Fruit fly (Drosophila melanogaster): ENCODE data around the gene jvl.

The jvl gene

DNA sequence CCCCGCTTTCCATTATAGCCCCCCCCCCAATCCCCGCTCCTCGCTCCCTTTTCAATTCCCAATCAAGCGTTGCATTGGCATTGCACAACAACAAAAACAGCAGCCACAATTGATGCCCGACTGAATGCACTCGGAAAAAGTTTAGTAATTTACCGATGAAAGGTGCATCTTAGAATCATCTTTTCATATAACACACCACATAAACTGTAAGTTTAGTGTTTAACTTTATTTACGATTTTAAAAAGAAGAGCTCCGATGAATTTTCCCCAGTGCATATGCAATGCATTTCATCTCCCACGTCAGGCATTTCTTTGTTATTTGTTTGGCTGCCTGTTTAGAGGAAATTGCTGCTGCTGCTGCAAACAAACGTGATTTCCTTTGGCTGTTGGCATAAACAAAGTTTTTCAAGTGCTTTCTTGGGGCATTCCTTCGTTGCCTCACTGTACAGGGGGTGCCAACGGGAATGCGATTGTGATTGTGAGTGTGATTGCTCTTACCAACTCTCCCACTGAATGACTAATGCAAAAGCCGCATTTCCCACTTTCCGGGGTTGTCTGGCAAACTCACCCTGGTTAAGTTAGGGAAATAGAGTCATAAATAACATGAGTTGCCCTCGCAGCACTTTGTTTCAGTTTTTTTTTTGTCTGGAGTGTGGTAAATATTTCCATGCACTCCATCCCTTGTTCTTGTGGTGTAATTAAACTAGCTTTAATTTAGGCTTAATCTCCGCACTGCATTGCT is 49.0 kb upstream of the jvl start (continued):
- peak; percentile 89 for TF ChIP-seq CG10979 (tag; optimal IDR thresholded peaks at IDR 0.05)
- TF ChIP-seq CG1233 (GFP tag; optimal IDR thresholded peaks at IDR 0.05) = peak; percentile 60
- peak; percentile 88 for TF ChIP-seq Xrp1 (GFP tag; IDR thresholded peaks at IDR 0.05)
- peak; percentile 78 for TF ChIP-seq onecut (GFP tag; IDR thresholded peaks at IDR 0.05)
- TF ChIP-seq CG1603 (tag; optimal IDR thresholded peaks at IDR 0.05) = peak; percentile 89
- TF ChIP-seq dmrt99B (tag; optimal IDR thresholded peaks at IDR 0.05) = peak; percentile 74
- peak; percentile 68 for TF ChIP-seq az2 (GFP tag; optimal IDR thresholded peaks at IDR 0.05)
- TF ChIP-seq NK7.1 (GFP tag; optimal IDR thresholded peaks at IDR 0.05) = peak; percentile 36
- no peak for TF ChIP-seq gsb (GFP tag; IDR thresholded peaks at IDR 0.05)
- TF ChIP-seq pita (GFP tag; optimal IDR thresholded peaks at IDR 0.05) = no peak
- TF ChIP-seq gsb-n (tag; optimal IDR thresholded peaks at IDR 0.05) = peak; percentile 82
- peak; percentile 89 for TF ChIP-seq CG2712 (tag; optimal IDR thresholded peaks at IDR 0.05)
- peak; percentile 60 for TF ChIP-seq Atf-2 (GFP tag; optimal IDR thresholded peaks at IDR 0.05)
- TF ChIP-seq CG11696 (GFP tag; IDR thresholded peaks at IDR 0.05) = no peak
- TF ChIP-seq sim (GFP tag; IDR thresholded peaks at IDR 0.05) = 0 out of 2 replicates have a peak, but pooled peaks have one; percentile 19
- TF ChIP-seq CG2199 (GFP tag; IDR thresholded peaks at IDR 0.05) = peak; percentile 78; the same call in 2 of the 3 replicates
- TF ChIP-seq unpg (GFP tag; optimal IDR thresholded peaks at IDR 0.05) = peak; percentile 72
- TF ChIP-seq ATbp (GFP tag; optimal IDR thresholded peaks at IDR 0.05) = peak; percentile 74
- TF ChIP-seq chinmo (GFP tag; IDR thresholded peaks at IDR 0.05; ENCODE audit: partially characterized antibody) = no peak
- peak; percentile 86 for TF ChIP-seq crol (GFP tag; IDR thresholded peaks at IDR 0.05)
- no peak for TF ChIP-seq yki (optimal IDR thresholded peaks at IDR 0.05)
- no peak for TF ChIP-seq CG9932 (GFP tag; IDR thresholded peaks at IDR 0.05)
- TF ChIP-seq CG8765 (GFP tag; IDR thresholded peaks at IDR 0.05) = peak; percentile 32; the same call in 1 of the 2 replicates
- TF ChIP-seq chn (GFP tag; optimal IDR thresholded peaks at IDR 0.05) = peak; percentile 72
- TF ChIP-seq CG13424 (tag; optimal IDR thresholded peaks at IDR 0.05) = peak; percentile 58
- TF ChIP-seq Oaz (GFP tag; IDR thresholded peaks at IDR 0.05) = no peak
- TF ChIP-seq CG30431 (GFP tag; optimal IDR thresholded peaks at IDR 0.05) = peak; percentile 53
- peak; percentile 54 for TF ChIP-seq CG12104 (GFP tag; optimal IDR thresholded peaks at IDR 0.05)
- no peak for TF ChIP-seq HLHmδ (GFP tag; optimal IDR thresholded peaks at IDR 0.05)
- TF ChIP-seq D (optimal IDR thresholded peaks at IDR 0.05) = no peak
- TF ChIP-seq D (GFP tag; optimal IDR thresholded peaks at IDR 0.05) = peak; percentile 80
- TF ChIP-seq gem (tag; optimal IDR thresholded peaks at IDR 0.05) = peak; percentile 82
- TF ChIP-seq luna (GFP tag; optimal IDR thresholded peaks at IDR 0.05) = no peak
- peak; percentile 41; the same call in 1 of the 2 replicates for TF ChIP-seq sens-2 (GFP tag; IDR thresholded peaks at IDR 0.05)
- peak; percentile 87 for TF ChIP-seq CG17829 (tag; optimal IDR thresholded peaks at IDR 0.05)
- peak; percentile 45 for TF ChIP-seq twi (tag; optimal IDR thresholded peaks at IDR 0.05)
- peak; percentile 61 for TF ChIP-seq ewg (GFP tag; optimal IDR thresholded peaks at IDR 0.05)
- peak; percentile 46; the same call in 1 of the 2 replicates for TF ChIP-seq CG32767 (GFP tag; IDR thresholded peaks at IDR 0.05)
- TF ChIP-seq tgo (GFP tag; IDR thresholded peaks at IDR 0.05) = peak; percentile 56
- no peak for TF ChIP-seq HmgD (GFP tag; optimal IDR thresholded peaks at IDR 0.05)
- peak; percentile 75 for TF ChIP-seq CG9727 (GFP tag; optimal IDR thresholded peaks at IDR 0.05)
- peak; percentile 78 for TF ChIP-seq D19A (tag; optimal IDR thresholded peaks at IDR 0.05)
- TF ChIP-seq Blimp-1 (GFP tag; optimal IDR thresholded peaks at IDR 0.05) = peak; percentile 86
- no peak for TF ChIP-seq Trl (optimal IDR thresholded peaks at IDR 0.05)
- TF ChIP-seq Trl (GFP tag; optimal IDR thresholded peaks at IDR 0.05) = peak; percentile 54
- peak; percentile 69 for TF ChIP-seq Antp (GFP tag; optimal IDR thresholded peaks at IDR 0.05)
- TF ChIP-seq CG8089 (GFP tag; optimal IDR thresholded peaks at IDR 0.05) = peak; percentile 58
- TF ChIP-seq ranshi (GFP tag; IDR thresholded peaks at IDR 0.05) = peak; percentile 69; the same call in 1 of the 2 replicates
- no peak for TF ChIP-seq Fer2 (tag; optimal IDR thresholded peaks at IDR 0.05)
- no peak for TF ChIP-seq CG4282 (GFP tag; optimal IDR thresholded peaks at IDR 0.05)
- TF ChIP-seq lab (GFP tag; optimal IDR thresholded peaks at IDR 0.05) = peak; percentile 58

All from whole organism, embryonic.